Worm (Caenorhabditis elegans) whole organism, L3 larva: ENCODE data around the gene str-41.

Experiments used
- R02D3.7 ChIP-seq: fragments of 150-350 bp; optimal IDR thresholded peaks from 2 replicates; lab custom pipeline; 2014; ENCODE audit warnings: missing biosample characterization, missing genetic modification characterization
- ZK546.5 ChIP-seq: sonication (generic microtip); optimal IDR thresholded peaks from 2 replicates; lab custom pipeline; 2017; ENCODE audit warnings: missing biosample characterization, missing genetic modification characterization
- ceh-28 ChIP-seq: fragments of 150-350 bp; optimal IDR thresholded peaks from 2 replicates; lab custom pipeline; 2014; ENCODE audit warnings: missing biosample characterization, missing genetic modification reagents, missing genetic modification characterization
- ceh-82 ChIP-seq: fragments of 150-350 bp; optimal IDR thresholded peaks from 2 replicates; lab custom pipeline; 2014; ENCODE audit warnings: missing biosample characterization, missing genetic modification characterization
- ceh-9 ChIP-seq: sonication (generic microtip); optimal IDR thresholded peaks from 2 replicates; lab custom pipeline; 2018; ENCODE audit warnings: missing biosample characterization, missing genetic modification characterization
- daf-12 ChIP-seq: fragments of 150-350 bp; optimal IDR thresholded peaks from 2 replicates; lab custom pipeline; 2014; ENCODE audit warnings: missing biosample characterization, missing genetic modification reagents, missing genetic modification characterization
- egl-27 ChIP-seq: sonication (generic microtip); optimal IDR thresholded peaks from 4 replicates; lab custom pipeline; 2017; ENCODE audit warnings: missing biosample characterization, missing genetic modification reagents, missing genetic modification characterization
- elt-2 ChIP-seq: sonication (generic microtip); optimal IDR thresholded peaks from 2 replicates; lab custom pipeline; 2016; ENCODE audit warnings: missing genetic modification reagents, mild to moderate bottlenecking, missing genetic modification characterization, missing compliant biosample characterization
- elt-3 ChIP-seq, 3 experiments: fragments of 150-350 bp in 1 of 3; sonication (generic microtip) in 2 of 3; optimal IDR thresholded peaks; 2 replicates in 2 of 3; 4 replicates in 1 of 3; lab custom pipeline; 2014 to 2017; ENCODE audit warnings: missing biosample characterization in 3 of 3, missing genetic modification characterization in 3 of 3
- eor-1 ChIP-seq, 2 experiments: fragments of 150-350 bp; optimal IDR thresholded peaks; 2 replicates each; lab custom pipeline; 2014 to 2018; ENCODE audit warnings: missing biosample characterization in 2 of 2, missing genetic modification characterization in 2 of 2
- fkh-10 ChIP-seq: sonication (generic microtip); optimal IDR thresholded peaks from 2 replicates; lab custom pipeline; 2017; ENCODE audit warnings: missing biosample characterization, missing genetic modification reagents, missing genetic modification characterization
- hmg-11 ChIP-seq: sonication (generic microtip); optimal IDR thresholded peaks from 2 replicates; lab custom pipeline; 2016; ENCODE audit warnings: missing genetic modification characterization, missing compliant biosample characterization
- lin-39 ChIP-seq: fragments of 150-350 bp; optimal IDR thresholded peaks from 2 replicates; lab custom pipeline; 2018; ENCODE audit warnings: missing biosample characterization, missing genetic modification reagents, missing genetic modification characterization
- lsy-12 ChIP-seq: sonication (generic microtip); optimal IDR thresholded peaks from 2 replicates; lab custom pipeline; 2016; ENCODE audit warnings: mild to moderate bottlenecking, missing genetic modification characterization, missing compliant biosample characterization
- mdl-1 ChIP-seq: fragments of 150-350 bp; optimal IDR thresholded peaks from 2 replicates; lab custom pipeline; 2014; ENCODE audit warnings: missing biosample characterization, missing genetic modification characterization
- nhr-12 ChIP-seq: fragments of 150-350 bp; optimal IDR thresholded peaks from 2 replicates; lab custom pipeline; 2014; ENCODE audit warnings: missing biosample characterization, missing genetic modification characterization
- nhr-25 ChIP-seq: sonication (generic microtip); optimal IDR thresholded peaks from 2 replicates; lab custom pipeline; 2017; ENCODE audit warnings: missing biosample characterization, missing genetic modification characterization
- nhr-28 ChIP-seq: fragments of 150-350 bp; optimal IDR thresholded peaks from 2 replicates; lab custom pipeline; 2014; ENCODE audit warnings: missing biosample characterization, missing genetic modification characterization
- nhr-67 ChIP-seq: fragments of 150-350 bp; optimal IDR thresholded peaks from 2 replicates; lab custom pipeline; 2014; ENCODE audit warnings: missing biosample characterization, missing genetic modification characterization
- nhr-76 ChIP-seq: fragments of 150-350 bp; sonication (generic microtip); optimal IDR thresholded peaks from 5 replicates; lab custom pipeline; 2014; ENCODE audit warnings: missing biosample characterization, missing genetic modification characterization
- nhr-77 ChIP-seq: fragments of 150-350 bp; optimal IDR thresholded peaks from 2 replicates; lab custom pipeline; 2014; ENCODE audit warnings: missing biosample characterization, missing genetic modification characterization
- pqm-1 ChIP-seq: fragments of 150-350 bp; optimal IDR thresholded peaks from 2 replicates; lab custom pipeline; 2017; ENCODE audit warnings: missing biosample characterization, missing genetic modification characterization, inconsistent platforms
- sea-2 ChIP-seq: fragments of 150-350 bp; sonication (generic microtip); optimal IDR thresholded peaks from 4 replicates; lab custom pipeline; 2014; ENCODE audit warnings: missing biosample characterization, missing genetic modification reagents, missing genetic modification characterization
- unc-62 ChIP-seq: fragments of 150-350 bp; sonication (generic microtip); optimal IDR thresholded peaks from 4 replicates; lab custom pipeline; 2014; ENCODE audit warnings: missing biosample characterization, missing genetic modification reagents, missing genetic modification characterization
- ztf-11 ChIP-seq: fragments of 150-350 bp; optimal IDR thresholded peaks from 2 replicates; lab custom pipeline; 2014; ENCODE audit warnings: missing biosample characterization, missing genetic modification characterization
- ztf-4 ChIP-seq: fragments of 150-350 bp; optimal IDR thresholded peaks from 2 replicates; lab custom pipeline; 2014; ENCODE audit warnings: missing biosample characterization, missing genetic modification characterization

str-41 gene

ce11 chrV:7451421-7451820 lies 39.6 kb downstream of the str-41 start, which contains the start of gene try-11:
Gene try-11 (plus strand): TSS chrV:7451721.
- TF ChIP-seq nhr-76 (tag; lab: Kevin White, UChicago) (no peak), nhr-28 (no peak), nhr-12 (tag; lab: Kevin White, UChicago) (no peak), daf-12 (tag; lab: Kevin White, UChicago) (no peak), ZK546.5 (tag; lab: Kevin White, UChicago) (no peak), lin-39 (no peak), ceh-82 (tag; lab: Kevin White, UChicago) (no peak), ceh-28 (tag; lab: Kevin White, UChicago) (no peak)
- TF ChIP-seq, all 47 proteins: peak for 0

- TF ChIP-seq nhr-77 (no peak), elt-3 (tag; optimal IDR thresholded peaks at IDR 0.05; lab: Kevin White, UChicago) (no peak), nhr-76 (tag; lab: Kevin White, UChicago) (no peak), pqm-1 (tag; lab: Kevin White, UChicago) (no peak), ceh-9 (tag; lab: Kevin White, UChicago) (no peak), fkh-10 (no peak), mdl-1 (tag; lab: Kevin White, UChicago) (no peak), egl-27 (no peak), sea-2 (GFP tag; lab: Kevin White, UChicago) (no peak), lsy-12 (tag; lab: Kevin White, UChicago) (no peak), eor-1 (tag; optimal IDR thresholded peaks at IDR 0.05; lab: Kevin White, UChicago) (no peak)
These were observed 42.4 kb downstream of the str-41 start, which contains the start of gene try-8 for ce11 chrV:7454236-7454635. Gene try-8 (minus strand): TSS chrV:7454336.

ce11 chrV:7455008-7455407 lies 43.2 kb downstream of the str-41 start, which contains the start of gene F25E5.2:
Gene F25E5.2 (plus strand): TSS chrV:7455308.
- TF ChIP-seq elt-2 (tag; lab: Kevin White, UChicago), result no peak
- TF ChIP-seq ztf-11 (tag; lab: Kevin White, UChicago), result no peak
- TF ChIP-seq nhr-25, result no peak
- TF ChIP-seq nhr-67 (tag; lab: Kevin White, UChicago), result no peak
- no peak for TF ChIP-seq daf-12 (tag; lab: Kevin White, UChicago)

- TF ChIP-seq eor-1 (tag; optimal IDR thresholded peaks at IDR 0.05; lab: Kevin White, UChicago) (no peak), unc-62 (no peak), hmg-11 (tag; lab: Kevin White, UChicago) (no peak), fkh-10 (no peak), ztf-4 (tag; lab: Kevin White, UChicago) (no peak), R02D3.7 (tag; lab: Kevin White, UChicago) (no peak)
These were observed 49.1 kb downstream of the str-41 start, which contains the start of gene srh-92 for ce11 chrV:7460898-7461297. Gene srh-92 (minus strand): TSS chrV:7460998.
